Worm (Caenorhabditis elegans): Measurements from ENCODE around the gene M04D8.5.

ce11 chrIII:10025989-10026388 lies 7.1 kb downstream of the M04D8.5 start, which contains the start of gene ins-22:
- no peak for TF ChIP-seq ceh-13 (GFP tag; optimal IDR thresholded peaks at IDR 0.05)
- no peak for TF ChIP-seq ama-1 (optimal IDR thresholded peaks at IDR 0.05)
- TF ChIP-seq flt-1 (GFP tag; IDR thresholded peaks at IDR 0.05), result no peak
- TF ChIP-seq hnd-1 (tag; optimal IDR thresholded peaks at IDR 0.05), result no peak
- TF ChIP-seq tbx-11 (GFP tag; IDR thresholded peaks at IDR 0.05), result no peak
- TF ChIP-seq tbx-37 (GFP tag; conservative IDR thresholded peaks at IDR 0.05), result no peak
- TF ChIP-seq B0310.2 (tag; optimal IDR thresholded peaks at IDR 0.05), result no peak
- no peak for TF ChIP-seq hmg-4 (GFP tag; optimal IDR thresholded peaks at IDR 0.05)
- TF ChIP-seq tra-4 (tag; optimal IDR thresholded peaks at IDR 0.05), result no peak
